Fruit fly (Drosophila melanogaster): ENCODE measurements around the gene PGS1.

The PGS1 gene

dm6 chr3R:18738086-18738485, 7.8 kb downstream of the PGS1 start (continued):
- TF ChIP-seq Bdp1 (GFP tag; optimal IDR thresholded peaks at IDR 0.05) (no peak), Atf-2 (GFP tag; optimal IDR thresholded peaks at IDR 0.05) (no peak), Asciz (GFP tag; optimal IDR thresholded peaks at IDR 0.05) (no peak), salm (tag; optimal IDR thresholded peaks at IDR 0.05) (no peak), klu (GFP tag; IDR thresholded peaks at IDR 0.05) (no peak), NK7.1 (GFP tag; optimal IDR thresholded peaks at IDR 0.05) (no peak), gcm2 (GFP tag; optimal IDR thresholded peaks at IDR 0.05) (no peak), sna (GFP tag; IDR thresholded peaks at IDR 0.05; ENCODE audit: partially characterized antibody) (no peak), aop (GFP tag; IDR thresholded peaks at IDR 0.05) (no peak), CG4282 (GFP tag; optimal IDR thresholded peaks at IDR 0.05) (no peak), D19B (GFP tag; optimal IDR thresholded peaks at IDR 0.05) (no peak), seq (GFP tag; IDR thresholded peaks at IDR 0.05) (no peak), CG10431 (GFP tag; optimal IDR thresholded peaks at IDR 0.05) (no peak), CG11085 (GFP tag; IDR thresholded peaks at IDR 0.05) (no peak), Fer3 (tag; optimal IDR thresholded peaks at IDR 0.05) (no peak), CG5180 (GFP tag; optimal IDR thresholded peaks at IDR 0.05) (no peak), CG9797 (GFP tag; optimal IDR thresholded peaks at IDR 0.05) (no peak), Dip2 (GFP tag; IDR thresholded peaks at IDR 0.05) (no peak), scrt (GFP tag; optimal IDR thresholded peaks at IDR 0.05) (no peak), CG5245 (GFP tag; optimal IDR thresholded peaks at IDR 0.05) (no peak), CG11696 (GFP tag; IDR thresholded peaks at IDR 0.05) (no peak), CG10209 (GFP tag; optimal IDR thresholded peaks at IDR 0.05) (no peak), repo (GFP tag; optimal IDR thresholded peaks at IDR 0.05) (no peak), CG8290 (GFP tag; optimal IDR thresholded peaks at IDR 0.05) (no peak), CG8290 (tag; optimal IDR thresholded peaks at IDR 0.05) (peak in 1 of 2 experiments; percentile 69), Oaz (GFP tag; IDR thresholded peaks at IDR 0.05) (no peak), BEAF-32 (GFP tag; optimal IDR thresholded peaks at IDR 0.05) (peak; percentile 57), psq (GFP tag; optimal IDR thresholded peaks at IDR 0.05) (no peak), bigmax (GFP tag; optimal IDR thresholded peaks at IDR 0.05) (no peak), CG16863 (GFP tag; optimal IDR thresholded peaks at IDR 0.05) (no peak), tup (GFP tag; optimal IDR thresholded peaks at IDR 0.05) (no peak), az2 (GFP tag; optimal IDR thresholded peaks at IDR 0.05) (no peak), CG11560 (tag; IDR thresholded peaks at IDR 0.05) (no peak), Bgb (GFP tag; IDR thresholded peaks at IDR 0.05; ENCODE audit: partially characterized antibody) (peak; percentile 37; the same call in 1 of the 2 replicates), amos (GFP tag; IDR thresholded peaks at IDR 0.05; ENCODE audit: partially characterized antibody) (peak; percentile 46), CG11695 (GFP tag; IDR thresholded peaks at IDR 0.05) (peak; percentile 31; the same call in 1 of the 3 replicates), CG33557 (GFP tag; optimal IDR thresholded peaks at IDR 0.05) (no peak), gce (GFP tag; IDR thresholded peaks at IDR 0.05) (no peak), CG13123 (GFP tag; optimal IDR thresholded peaks at IDR 0.05) (no peak), E2f2 (GFP tag; IDR thresholded peaks at IDR 0.05) (no peak), fd64A (GFP tag; optimal IDR thresholded peaks at IDR 0.05) (no peak), CG1024 (GFP tag; IDR thresholded peaks at IDR 0.05) (no peak), CG10274 (GFP tag; optimal IDR thresholded peaks at IDR 0.05) (no peak), nerfin-2 (GFP tag; IDR thresholded peaks at IDR 0.05; ENCODE audit: partially characterized antibody) (no peak), sqz (GFP tag; optimal IDR thresholded peaks at IDR 0.05) (no peak), CG17328 (GFP tag; IDR thresholded peaks at IDR 0.05) (no peak), CG3163 (GFP tag; optimal IDR thresholded peaks at IDR 0.05) (no peak), zen2 (GFP tag; IDR thresholded peaks at IDR 0.05; ENCODE audit: partially characterized antibody) (no peak), nau (GFP tag; optimal IDR thresholded peaks at IDR 0.05) (no peak), org-1 (GFP tag; optimal IDR thresholded peaks at IDR 0.05) (no peak), H15 (GFP tag; IDR thresholded peaks at IDR 0.05) (peak; percentile 34; the same call in 1 of the 3 replicates), twi (tag; optimal IDR thresholded peaks at IDR 0.05) (peak; percentile 62)
